Fruit fly (Drosophila melanogaster) whole organism, embryonic: ENCODE measurements around the gene Tengl3.

Source experiments
- Adf1 ChIP-seq: fragments of 200-800 bp; sonication (Bioruptor generic); IDR thresholded peaks from 2 replicates; pipeline ENCODE4 v1.3.6; 2022; ENCODE audit warnings: missing biosample characterization, missing genetic modification characterization
- CG10321 ChIP-seq: fragments of 200-800 bp; sonication (Bioruptor generic); IDR thresholded peaks from 2 replicates; pipeline ENCODE4 v1.3.6; 2022; ENCODE audit warnings: missing biosample characterization, missing genetic modification characterization
- CG10959 ChIP-seq: fragments of 200-800 bp; sonication (Bioruptor generic); IDR thresholded peaks from 2 replicates; pipeline ENCODE4 v1.3.6; 2022; ENCODE audit warnings: missing biosample characterization, missing genetic modification characterization
- CG11247 ChIP-seq: fragments of 200-800 bp; sonication (Bioruptor generic); IDR thresholded peaks from 2 replicates; pipeline ENCODE4 v1.3.6; 2022; ENCODE audit warnings: missing biosample characterization, missing genetic modification characterization
- CG12299 ChIP-seq: fragments of 200-800 bp; sonication (Bioruptor generic); optimal IDR thresholded peaks from 2 replicates; lab custom pipeline; 2018; ENCODE audit warnings: missing biosample characterization, mild to moderate bottlenecking, missing genetic modification characterization
- CG13123 ChIP-seq: fragments of 200-800 bp; sonication (Bioruptor generic); optimal IDR thresholded peaks from 2 replicates; lab custom pipeline; 2016; ENCODE audit warnings: missing biosample characterization, missing genetic modification characterization
- CG13894 ChIP-seq: fragments of 200-800 bp; sonication (Bioruptor generic); optimal IDR thresholded peaks from 3 replicates; lab custom pipeline; 2018; ENCODE audit warnings: missing biosample characterization, mild to moderate bottlenecking, missing genetic modification characterization, moderate library complexity
- CG15011 ChIP-seq: fragments of 200-800 bp; sonication (Bioruptor generic); optimal IDR thresholded peaks from 3 replicates; lab custom pipeline; 2018; ENCODE audit warnings: missing biosample characterization, mild to moderate bottlenecking, missing genetic modification characterization
- CG15479 ChIP-seq: fragments of 200-800 bp; sonication (Bioruptor generic); optimal IDR thresholded peaks from 3 replicates; lab custom pipeline; 2019; ENCODE audit warnings: missing biosample characterization, mild to moderate bottlenecking, missing genetic modification characterization, moderate library complexity
- CG17186 ChIP-seq: fragments of 200-800 bp; sonication (Bioruptor generic); optimal IDR thresholded peaks from 3 replicates; lab custom pipeline; 2017; ENCODE audit warnings: missing biosample characterization, missing genetic modification reagents, missing genetic modification characterization
- CG17612 ChIP-seq: fragments of 200-800 bp; sonication (Bioruptor generic); IDR thresholded peaks from 2 replicates; pipeline ENCODE4 v1.3.6; 2022; ENCODE audit warnings: missing biosample characterization, missing genetic modification characterization
- CG2889 ChIP-seq: fragments of 200-800 bp; sonication (Bioruptor generic); IDR thresholded peaks from 3 replicates; pipeline ENCODE4 v1.3.6; 2022; ENCODE audit warnings: missing biosample characterization, missing genetic modification characterization
- CG30020 ChIP-seq: fragments of 200-800 bp; optimal IDR thresholded peaks from 2 replicates; lab custom pipeline; 2019; ENCODE audit warnings: missing biosample characterization, mild to moderate bottlenecking, missing genetic modification characterization, moderate library complexity
- CG3281 ChIP-seq: fragments of 200-800 bp; sonication (Bioruptor generic); optimal IDR thresholded peaks from 3 replicates; lab custom pipeline; 2017; ENCODE audit warnings: missing biosample characterization, mild to moderate bottlenecking, missing genetic modification characterization
- CG4617 ChIP-seq: fragments of 200-800 bp; sonication (Bioruptor generic); optimal IDR thresholded peaks from 3 replicates; lab custom pipeline; 2016; ENCODE audit warnings: missing biosample characterization, missing genetic modification characterization, borderline replicate concordance
- CG7556 ChIP-seq: fragments of 200-800 bp; sonication (Bioruptor generic); optimal IDR thresholded peaks from 2 replicates; lab custom pipeline; 2017; ENCODE audit warnings: missing biosample characterization, mild to moderate bottlenecking, missing genetic modification characterization
- CG7745 ChIP-seq: fragments of 200-800 bp; sonication (Bioruptor generic); optimal IDR thresholded peaks from 2 replicates; lab custom pipeline; 2018; ENCODE audit warnings: missing biosample characterization, mild to moderate bottlenecking, missing genetic modification characterization, moderate library complexity
- CrebB ChIP-seq: fragments of 200-800 bp; sonication (Bioruptor generic); optimal IDR thresholded peaks from 3 replicates; lab custom pipeline; 2018; ENCODE audit warnings: missing biosample characterization, mild to moderate bottlenecking, missing genetic modification characterization
- Dp ChIP-seq: fragments of 200-800 bp; sonication (Bioruptor generic); optimal IDR thresholded peaks from 2 replicates; lab custom pipeline; 2018; ENCODE audit warnings: missing biosample characterization, mild to moderate bottlenecking, missing genetic modification characterization, moderate library complexity
- Elba2 ChIP-seq: fragments of 200-800 bp; sonication (Bioruptor generic); optimal IDR thresholded peaks from 3 replicates; lab custom pipeline; 2016; ENCODE audit warnings: missing biosample characterization, missing genetic modification characterization
- Ets97D ChIP-seq: fragments of 200-800 bp; sonication (Bioruptor generic); optimal IDR thresholded peaks from 3 replicates; lab custom pipeline; 2016; ENCODE audit warnings: missing biosample characterization, missing genetic modification characterization
- Hey ChIP-seq: fragments of 200-800 bp; sonication (Bioruptor generic); optimal IDR thresholded peaks from 3 replicates; lab custom pipeline; 2018; ENCODE audit warnings: missing biosample characterization, mild to moderate bottlenecking, missing genetic modification characterization
- HmgD ChIP-seq: fragments of 200-800 bp; sonication (Bioruptor generic); optimal IDR thresholded peaks from 3 replicates; lab custom pipeline; 2016; ENCODE audit warnings: missing biosample characterization, missing genetic modification characterization
- Hr3 ChIP-seq: fragments of 200-800 bp; sonication (Bioruptor generic); optimal IDR thresholded peaks from 3 replicates; lab custom pipeline; 2016; ENCODE audit warnings: missing biosample characterization, missing genetic modification characterization
- Hr51 ChIP-seq, 2 experiments: fragments of 200-800 bp; sonication (Bioruptor generic); optimal IDR thresholded peaks; 2 replicates in 1 of 2; 3 replicates in 1 of 2; lab custom pipeline; 2016 to 2018; ENCODE audit warnings: missing biosample characterization in 2 of 2, missing genetic modification characterization in 2 of 2, mild to moderate bottlenecking in 1 of 2, moderate library complexity in 1 of 2
- Lhr ChIP-seq: fragments of 200-800 bp; sonication (Bioruptor generic); optimal IDR thresholded peaks from 3 replicates; lab custom pipeline; 2017; ENCODE audit warnings: mild to moderate bottlenecking, missing biosample characterization, missing genetic modification reagents, missing genetic modification characterization
- Med ChIP-seq: fragments of 200-800 bp; sonication (Bioruptor generic); peaks from one replicate; lab custom pipeline; 2016; ENCODE audit warnings: missing biosample characterization, missing genetic modification characterization, mild to moderate bottlenecking, inconsistent platforms, moderate library complexity
- NC2α ChIP-seq: fragments of 200-800 bp; sonication (Bioruptor generic); optimal IDR thresholded peaks from 2 replicates; lab custom pipeline; 2016; ENCODE audit warnings: missing biosample characterization, missing genetic modification characterization
- NK7.1 ChIP-seq: fragments of 200-800 bp; sonication (Bioruptor generic); optimal IDR thresholded peaks from 3 replicates; lab custom pipeline; 2016; ENCODE audit warnings: missing biosample characterization, missing genetic modification characterization
- Poxn ChIP-seq: fragments of 200-800 bp; sonication (Bioruptor generic); IDR thresholded peaks from 2 replicates; pipeline ENCODE4 v1.3.6; 2022; ENCODE audit warnings: missing biosample characterization, missing genetic modification characterization
- Trl ChIP-seq, 3 experiments: fragments of >200 bp in 2 of 3; fragments of 200-800 bp in 1 of 3; sonication (Bioruptor generic) in 1 of 3; optimal IDR thresholded peaks; 2 replicates in 1 of 3; 3 replicates in 2 of 3; lab custom pipeline; 2016 to 2017; ENCODE audit warnings: missing biosample characterization in 1 of 3, missing genetic modification characterization in 1 of 3
- btn ChIP-seq: fragments of 200-800 bp; sonication (Bioruptor generic); optimal IDR thresholded peaks from 2 replicates; lab custom pipeline; 2016; ENCODE audit warnings: missing biosample characterization, missing genetic modification characterization
- cad ChIP-seq: fragments of >200 bp; optimal IDR thresholded peaks from 2 replicates; lab custom pipeline; 2017; ENCODE audit warnings: missing biosample characterization, missing genetic modification characterization
- cwo ChIP-seq: fragments of 200-800 bp; sonication (Bioruptor generic); optimal IDR thresholded peaks from 3 replicates; lab custom pipeline; 2017; ENCODE audit warnings: missing biosample characterization, missing genetic modification characterization, mild to moderate bottlenecking, moderate library complexity, missing genetic modification reagents
- dimm ChIP-seq: fragments of 200-800 bp; sonication (Bioruptor generic); IDR thresholded peaks from 2 replicates; pipeline ENCODE4 v1.3.6; 2022; ENCODE audit warnings: missing biosample characterization, missing genetic modification characterization
- dysf ChIP-seq: fragments of 200-800 bp; sonication (Bioruptor generic); IDR thresholded peaks from 3 replicates; pipeline ENCODE4 v1.3.6; 2022; ENCODE audit warnings: missing biosample characterization, missing genetic modification characterization
- eve ChIP-seq, 2 experiments: fragments of >200 bp; optimal IDR thresholded peaks; 2 replicates each; lab custom pipeline; 2017; ENCODE audit warnings: missing biosample characterization in 2 of 2, missing genetic modification characterization in 2 of 2
- ewg ChIP-seq: fragments of 200-800 bp; sonication (Bioruptor generic); optimal IDR thresholded peaks from 3 replicates; lab custom pipeline; 2017; ENCODE audit warnings: mild to moderate bottlenecking, missing biosample characterization, missing genetic modification reagents, missing genetic modification characterization
- fd3F ChIP-seq: fragments of 200-800 bp; sonication (Bioruptor generic); optimal IDR thresholded peaks from 2 replicates; lab custom pipeline; 2018; ENCODE audit warnings: missing biosample characterization, mild to moderate bottlenecking, missing genetic modification characterization, moderate library complexity
- jing ChIP-seq: fragments of 200-800 bp; sonication (Bioruptor generic); optimal IDR thresholded peaks from 2 replicates; lab custom pipeline; 2018; ENCODE audit warnings: missing biosample characterization, mild to moderate bottlenecking, missing genetic modification characterization
- lilli ChIP-seq: fragments of 200-800 bp; sonication (Bioruptor generic); optimal IDR thresholded peaks from 3 replicates; lab custom pipeline; 2016; ENCODE audit warnings: missing biosample characterization, missing genetic modification characterization
- mam ChIP-seq: fragments of 200-800 bp; sonication (Bioruptor generic); optimal IDR thresholded peaks from 3 replicates; lab custom pipeline; 2016; ENCODE audit warnings: missing biosample characterization, missing genetic modification characterization
- nerfin-1 ChIP-seq: fragments of 200-800 bp; sonication (Bioruptor generic); optimal IDR thresholded peaks from 3 replicates; lab custom pipeline; 2019; ENCODE audit warnings: missing biosample characterization, mild to moderate bottlenecking, missing genetic modification characterization, moderate library complexity
- pita ChIP-seq: fragments of 200-800 bp; sonication (Bioruptor generic); optimal IDR thresholded peaks from 2 replicates; lab custom pipeline; 2017; ENCODE audit warnings: missing biosample characterization, mild to moderate bottlenecking, missing genetic modification characterization
- pros ChIP-seq: fragments of 200-800 bp; sonication (Bioruptor generic); optimal IDR thresholded peaks from 3 replicates; lab custom pipeline; 2019; ENCODE audit warnings: missing biosample characterization, mild to moderate bottlenecking, missing genetic modification characterization, moderate library complexity
- sens-2 ChIP-seq: fragments of 200-800 bp; sonication (Bioruptor generic); IDR thresholded peaks from 2 replicates; pipeline ENCODE4 v1.3.6; 2022; ENCODE audit warnings: missing biosample characterization, missing genetic modification characterization
- sqz ChIP-seq: fragments of 200-800 bp; sonication (Bioruptor generic); optimal IDR thresholded peaks from 3 replicates; lab custom pipeline; 2018; ENCODE audit warnings: missing biosample characterization, mild to moderate bottlenecking, missing genetic modification characterization
- tgo ChIP-seq: fragments of 200-800 bp; sonication (Bioruptor generic); IDR thresholded peaks from 3 replicates; pipeline ENCODE4 v1.3.6; 2022; ENCODE audit warnings: missing biosample characterization, missing genetic modification characterization
- tup ChIP-seq: fragments of 200-800 bp; sonication (Bioruptor generic); optimal IDR thresholded peaks from 2 replicates; lab custom pipeline; 2016; ENCODE audit warnings: missing biosample characterization, mild to moderate bottlenecking, missing genetic modification characterization, moderate library complexity

Gene Tengl3

dm6 chr2L:2196590-2197474, 41.2 kb downstream of the Tengl3 start (continued):
- TF ChIP-seq CG15011 (GFP tag; lab: Kevin White, UChicago) (peak; percentile 53), CG3281 (GFP tag; lab: Kevin White, UChicago) (peak; percentile 72), Lhr (peak; percentile 100), cwo (GFP tag; lab: Kevin White, UChicago) (peak; percentile 95), dysf (GFP tag; lab: Robert Waterston, UW) (no peak), Hey (tag; lab: Kevin White, UChicago) (peak; percentile 38), CG11247 (no peak), nerfin-1 (tag; lab: Kevin White, UChicago) (peak; percentile 40), CG13123 (GFP tag; lab: Kevin White, UChicago) (peak; percentile 1), fd3F (GFP tag; lab: Kevin White, UChicago) (peak; percentile 9), Hr3 (GFP tag; lab: Kevin White, UChicago) (peak; percentile 62), dimm (GFP tag; lab: Robert Waterston, UW) (no peak), CG4617 (GFP tag; lab: Kevin White, UChicago) (no peak), lilli (peak; percentile 59), CG12299 (peak; percentile 20), CG17186 (GFP tag; lab: Kevin White, UChicago) (no peak), Med (peak; percentile 89), sqz (GFP tag; lab: Kevin White, UChicago) (peak; percentile 83), eve (GFP tag; optimal IDR thresholded peaks at IDR 0.05; lab: Kevin White, UChicago) (no peak), Dp (GFP tag; lab: Kevin White, UChicago) (peak; percentile 31), CG13894 (tag; lab: Kevin White, UChicago) (peak; percentile 93), mam (GFP tag; lab: Kevin White, UChicago) (peak; percentile 26), HmgD (GFP tag; lab: Kevin White, UChicago) (peak; percentile 68), cad (GFP tag; lab: Kevin White, UChicago) (no peak), NK7.1 (no peak), Ets97D (GFP tag; lab: Kevin White, UChicago) (no peak), sens-2 (GFP tag; lab: Robert Waterston, UW) (no peak), Elba2 (no peak), NC2α (GFP tag; lab: Kevin White, UChicago) (no peak), CG17612 (no peak), ewg (GFP tag; lab: Kevin White, UChicago) (peak; percentile 35), CG2889 (GFP tag; lab: Robert Waterston, UW) (no peak), btn (GFP tag; lab: Kevin White, UChicago) (no peak), CrebB (tag; lab: Kevin White, UChicago) (peak; percentile 76), CG10959 (GFP tag; lab: Robert Waterston, UW) (no peak), CG7556 (peak; percentile 72), pros (GFP tag; lab: Kevin White, UChicago) (peak; percentile 91), CG15479 (GFP tag; lab: Kevin White, UChicago) (peak; percentile 87), CG30020 (tag; lab: Kevin White, UChicago) (no peak), pita (no peak), Hr51 (GFP tag; optimal IDR thresholded peaks at IDR 0.05; lab: Kevin White, UChicago) (peak in 1 of 2 experiments; percentile 59), CG7745 (tag; lab: Kevin White, UChicago) (no peak), Poxn (no peak), jing (GFP tag; lab: Kevin White, UChicago) (no peak), Adf1 (no peak), tgo (GFP tag; lab: Robert Waterston, UW) (no peak), Trl (optimal IDR thresholded peaks at IDR 0.05; lab: Kevin White, UChicago) (peak in 1 of 2 experiments; percentile 19), Trl (GFP tag; optimal IDR thresholded peaks at IDR 0.05; lab: Kevin White, UChicago) (no peak), tup (GFP tag; lab: Kevin White, UChicago) (peak; percentile 10), CG10321 (no peak)
